Worm (Caenorhabditis elegans): ENCODE data around the gene cal-5.

DNA sequence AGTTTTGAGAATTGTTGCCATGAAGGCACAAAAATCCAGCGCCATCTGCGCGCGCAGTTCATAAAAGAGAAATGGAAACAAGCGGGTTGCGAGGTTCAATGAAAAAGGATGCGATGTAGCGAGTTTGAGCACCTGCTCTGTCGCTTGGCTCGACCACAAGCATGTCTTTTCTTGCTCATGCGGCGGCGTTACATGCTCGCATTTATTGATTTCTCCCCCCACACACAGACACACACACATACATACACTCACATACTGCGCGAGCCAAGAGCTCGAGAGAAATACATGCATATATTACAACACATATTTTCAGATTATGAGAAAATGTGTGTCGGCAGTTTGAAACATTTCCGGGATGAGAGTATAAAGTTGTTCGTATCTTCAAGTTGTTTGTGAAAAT lies 44.0 kb upstream of the cal-5 start:
- TF ChIP-seq elt-2 (tag; optimal IDR thresholded peaks at IDR 0.05): no peak
- TF ChIP-seq nhr-28 (tag; optimal IDR thresholded peaks at IDR 0.05): no peak
- TF ChIP-seq nhr-237 (tag; optimal IDR thresholded peaks at IDR 0.05): no peak
- no peak for TF ChIP-seq nhr-76 (tag; optimal IDR thresholded peaks at IDR 0.05)
- no peak for TF ChIP-seq nhr-77 (tag; optimal IDR thresholded peaks at IDR 0.05)
- no peak for TF ChIP-seq fkh-10 (GFP tag; optimal IDR thresholded peaks at IDR 0.05)
- no peak for TF ChIP-seq daf-12 (tag; optimal IDR thresholded peaks at IDR 0.05)
- TF ChIP-seq ztf-4 (tag; optimal IDR thresholded peaks at IDR 0.05): no peak
- no peak for TF ChIP-seq skn-1 (tag; optimal IDR thresholded peaks at IDR 0.05)

All from whole organism, L3 larva.